Fruit fly (Drosophila melanogaster) S2 (cell line): Measurements from ENCODE around the gene CG31674.

Source experiments
- CG8478 ChIP-seq: fragments of >200 bp; optimal IDR thresholded peaks from 2 replicates; lab custom pipeline; 2018
- CTCF ChIP-seq, 2 experiments: fragments of >200 bp; optimal IDR thresholded peaks; 2 replicates each; lab custom pipeline; 2018

- no peak for TF ChIP-seq CTCF (optimal IDR thresholded peaks at IDR 0.05; lab: Kevin White, UChicago)
- TF ChIP-seq CG8478 (lab: Kevin White, UChicago) = no peak
These were observed 1.2 kb upstream of the CG31674 start for dm6 chr2L:20829755-20830396.
